Worm (Caenorhabditis elegans) whole organism, L2 larva: ENCODE data around the gene Y57A10C.8.

Experiments used
- F13H6.1 ChIP-seq: sonication (generic microtip); optimal IDR thresholded peaks from 2 replicates; lab custom pipeline; 2016; ENCODE audit warnings: missing genetic modification characterization, missing compliant biosample characterization
- R02D3.7 ChIP-seq: fragments of 150-350 bp; optimal IDR thresholded peaks from 2 replicates; lab custom pipeline; 2014; ENCODE audit warnings: missing biosample characterization, missing genetic modification characterization
- Y55F3AM.14 ChIP-seq: fragments of 200-800 bp; sonication (Bioruptor generic); optimal IDR thresholded peaks from 2 replicates; lab custom pipeline; 2018; ENCODE audit warnings: mild to moderate bottlenecking, missing genetic modification characterization, missing compliant biosample characterization
- alr-1 ChIP-seq: fragments of 150-350 bp; optimal IDR thresholded peaks from 2 replicates; lab custom pipeline; 2014; ENCODE audit warnings: missing biosample characterization, missing genetic modification characterization
- ceh-16 ChIP-seq: fragments of 150-350 bp; optimal IDR thresholded peaks from 2 replicates; lab custom pipeline; 2014; ENCODE audit warnings: missing biosample characterization, missing genetic modification characterization
- crh-2 ChIP-seq: sonication (generic microtip); optimal IDR thresholded peaks from 2 replicates; lab custom pipeline; 2017; ENCODE audit warnings: missing biosample characterization, missing genetic modification characterization
- dmd-4 ChIP-seq: sonication (generic microtip); optimal IDR thresholded peaks from 2 replicates; lab custom pipeline; 2017; ENCODE audit warnings: missing biosample characterization, missing genetic modification characterization
- egl-27 ChIP-seq: sonication (generic microtip); optimal IDR thresholded peaks from 3 replicates; lab custom pipeline; 2017; ENCODE audit warnings: missing biosample characterization, missing genetic modification reagents, missing genetic modification characterization
- elt-1 ChIP-seq: fragments of 150-350 bp; optimal IDR thresholded peaks from 2 replicates; lab custom pipeline; 2014; ENCODE audit warnings: missing biosample characterization, missing genetic modification characterization
- elt-3 ChIP-seq: sonication (generic microtip); optimal IDR thresholded peaks from 2 replicates; lab custom pipeline; 2017; ENCODE audit warnings: missing biosample characterization, missing genetic modification characterization
- fos-1 ChIP-seq: fragments of 150-350 bp; optimal IDR thresholded peaks from 2 replicates; lab custom pipeline; 2014; ENCODE audit warnings: missing biosample characterization, missing genetic modification characterization
- lin-11 ChIP-seq: fragments of 150-350 bp; sonication (generic microtip); optimal IDR thresholded peaks from 2 replicates; lab custom pipeline; 2014; ENCODE audit warnings: missing biosample characterization, missing genetic modification characterization, inconsistent platforms, mixed read lengths
- lin-13 ChIP-seq: fragments of 150-350 bp; optimal IDR thresholded peaks from 2 replicates; lab custom pipeline; 2014; ENCODE audit warnings: missing biosample characterization, missing genetic modification reagents, missing genetic modification characterization
- lin-39 ChIP-seq: fragments of 150-350 bp; optimal IDR thresholded peaks from 2 replicates; lab custom pipeline; 2014; ENCODE audit warnings: missing biosample characterization, missing genetic modification reagents, missing genetic modification characterization
- lsy-2 ChIP-seq, 2 experiments: fragments of 150-350 bp in 1 of 2; sonication (generic microtip) in 1 of 2; optimal IDR thresholded peaks; 2 replicates each; lab custom pipeline; 2014 to 2017; ENCODE audit warnings: missing biosample characterization in 2 of 2, missing genetic modification characterization in 2 of 2
- mbf-1 ChIP-seq: sonication (generic microtip); optimal IDR thresholded peaks from 2 replicates; lab custom pipeline; 2017; ENCODE audit warnings: missing biosample characterization, missing genetic modification characterization
- mdl-1 ChIP-seq, 2 experiments: fragments of 150-350 bp in 1 of 2; sonication (generic microtip) in 1 of 2; optimal IDR thresholded peaks; 2 replicates each; lab custom pipeline; 2017; ENCODE audit warnings: missing biosample characterization in 2 of 2, missing genetic modification characterization in 2 of 2
- nhr-10 ChIP-seq: sonication (generic microtip); optimal IDR thresholded peaks from 2 replicates; lab custom pipeline; 2017; ENCODE audit warnings: missing biosample characterization, missing genetic modification characterization
- nhr-11 ChIP-seq: fragments of 150-350 bp; optimal IDR thresholded peaks from 2 replicates; lab custom pipeline; 2014; ENCODE audit warnings: missing biosample characterization, missing genetic modification characterization
- nhr-12 ChIP-seq: fragments of 150-350 bp; optimal IDR thresholded peaks from 2 replicates; lab custom pipeline; 2014; ENCODE audit warnings: missing biosample characterization, missing genetic modification characterization
- nhr-129 ChIP-seq: fragments of 150-350 bp; optimal IDR thresholded peaks from 2 replicates; lab custom pipeline; 2014; ENCODE audit warnings: missing biosample characterization, missing genetic modification characterization
- nhr-237 ChIP-seq: fragments of 150-350 bp; optimal IDR thresholded peaks from 2 replicates; lab custom pipeline; 2014; ENCODE audit warnings: missing biosample characterization, missing genetic modification characterization
- nhr-25 ChIP-seq: fragments of 150-350 bp; sonication (generic microtip); optimal IDR thresholded peaks from 3 replicates; lab custom pipeline; 2014; ENCODE audit warnings: missing biosample characterization, missing genetic modification characterization
- nhr-6 ChIP-seq: fragments of 150-350 bp; optimal IDR thresholded peaks from 2 replicates; lab custom pipeline; 2014; ENCODE audit warnings: missing biosample characterization, missing genetic modification characterization
- nhr-77 ChIP-seq: fragments of 150-350 bp; optimal IDR thresholded peaks from 2 replicates; lab custom pipeline; 2014; ENCODE audit warnings: missing biosample characterization, missing genetic modification characterization
- sem-4 ChIP-seq: fragments of 150-350 bp; optimal IDR thresholded peaks from 2 replicates; lab custom pipeline; 2014; ENCODE audit warnings: missing biosample characterization, missing genetic modification reagents, missing genetic modification characterization
- sma-3 ChIP-seq: sonication (generic microtip); optimal IDR thresholded peaks from 2 replicates; lab custom pipeline; 2016; ENCODE audit warnings: missing genetic modification reagents, missing genetic modification characterization, missing compliant biosample characterization
- sma-9 ChIP-seq, 2 experiments: fragments of 150-350 bp in 1 of 2; sonication (generic microtip) in 1 of 2; optimal IDR thresholded peaks; 2 replicates each; lab custom pipeline; 2014 to 2016; ENCODE audit warnings: missing genetic modification characterization in 2 of 2, mild to moderate bottlenecking in 1 of 2, missing biosample characterization in 1 of 2, missing compliant biosample characterization in 1 of 2, missing genetic modification reagents in 1 of 2, moderate library complexity in 1 of 2
- snpc-4 ChIP-seq: fragments of 150-350 bp; optimal IDR thresholded peaks from 2 replicates; lab custom pipeline; 2014; ENCODE audit warnings: missing biosample characterization, missing genetic modification characterization
- unc-55 ChIP-seq: fragments of 150-350 bp; sonication (generic microtip); optimal IDR thresholded peaks from 3 replicates; lab custom pipeline; 2014; ENCODE audit warnings: missing biosample characterization, missing genetic modification reagents, missing genetic modification characterization
- unc-62 ChIP-seq: fragments of 150-350 bp; optimal IDR thresholded peaks from 2 replicates; lab custom pipeline; 2014; ENCODE audit warnings: missing biosample characterization, missing genetic modification reagents, missing genetic modification characterization
- zag-1 ChIP-seq: fragments of 150-350 bp; optimal IDR thresholded peaks from 2 replicates; lab custom pipeline; 2014; ENCODE audit warnings: missing biosample characterization, missing genetic modification characterization
- ztf-4 ChIP-seq: fragments of 150-350 bp; optimal IDR thresholded peaks from 2 replicates; lab custom pipeline; 2014; ENCODE audit warnings: missing biosample characterization, missing genetic modification characterization

Y57A10C.8 gene

DNA sequence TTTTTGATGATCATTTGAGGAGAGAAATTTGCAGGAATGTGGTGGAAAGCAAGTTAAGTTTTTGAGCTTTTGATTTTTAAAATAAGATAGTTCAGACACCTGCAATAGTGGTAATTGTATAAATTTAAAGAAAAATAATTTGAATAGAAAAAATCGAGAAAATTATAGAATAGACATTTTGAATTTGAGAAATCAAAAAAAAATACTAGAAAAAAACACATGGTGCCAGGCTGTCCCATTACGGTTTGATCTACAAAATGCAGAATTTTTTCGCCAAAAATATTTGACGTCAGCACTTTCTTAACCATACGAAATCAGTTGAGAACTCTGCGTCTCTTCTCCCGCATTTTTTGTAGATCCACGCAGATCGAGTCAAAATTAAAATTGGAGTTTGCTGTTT is 12.1 kb downstream of the Y57A10C.8 start, which contains the start of gene sre-27:
Gene sre-27 (minus strand): TSS at position 101 of the 400 bp plus-strand sequence.
- TF ChIP-seq lin-39 (tag; lab: Kevin White, UChicago) (no peak), zag-1 (tag; lab: Kevin White, UChicago) (no peak), alr-1 (tag; lab: Kevin White, UChicago) (no peak), snpc-4 (tag; lab: Kevin White, UChicago) (no peak), mbf-1 (no peak), nhr-6 (tag; lab: Kevin White, UChicago) (no peak), ceh-16 (tag; lab: Kevin White, UChicago) (no peak), fos-1 (tag; lab: Kevin White, UChicago) (no peak), elt-3 (tag; lab: Kevin White, UChicago) (no peak), sem-4 (tag; lab: Kevin White, UChicago) (no peak), nhr-129 (tag; lab: Kevin White, UChicago) (no peak), elt-1 (tag; lab: Kevin White, UChicago) (no peak), lsy-2 (tag; optimal IDR thresholded peaks at IDR 0.05; lab: Kevin White, UChicago) (no peak), nhr-10 (tag; lab: Kevin White, UChicago) (no peak), nhr-237 (tag; lab: Kevin White, UChicago) (no peak), nhr-25 (tag; lab: Kevin White, UChicago) (no peak), mdl-1 (tag; optimal IDR thresholded peaks at IDR 0.05; lab: Kevin White, UChicago) (no peak), Y55F3AM.14 (no peak)

DNA sequence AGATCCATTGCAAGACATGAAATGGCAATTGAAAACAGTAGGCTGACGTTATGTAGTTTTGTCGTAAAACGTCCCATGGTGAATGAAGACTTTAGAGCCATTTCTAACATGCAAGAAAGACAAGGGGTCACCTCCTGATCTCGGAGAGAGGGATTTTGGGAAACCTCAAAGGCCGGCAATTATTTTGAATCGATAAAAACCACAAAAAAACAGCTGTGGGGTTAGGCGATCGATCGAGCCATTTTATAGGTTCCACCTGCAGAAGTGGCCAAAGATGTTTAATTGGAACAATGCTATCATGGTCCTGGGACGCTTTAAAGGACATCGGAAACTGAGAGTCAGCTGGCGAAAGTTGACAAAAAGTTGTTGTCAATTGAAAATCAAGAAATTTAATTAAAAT is 14.8 kb downstream of the Y57A10C.8 start, which contains the start of gene Y57A10C.11:
Gene Y57A10C.11 (minus strand): TSS at position 101 of the 400 bp plus-strand sequence.
- TF ChIP-seq fos-1 (tag; lab: Kevin White, UChicago) (no peak), ztf-4 (tag; lab: Kevin White, UChicago) (no peak), lin-11 (tag; lab: Kevin White, UChicago) (no peak), nhr-77 (tag; lab: Kevin White, UChicago) (no peak), unc-55 (no peak), crh-2 (tag; lab: Kevin White, UChicago) (no peak), elt-3 (tag; lab: Kevin White, UChicago) (no peak), nhr-25 (tag; lab: Kevin White, UChicago) (no peak), nhr-11 (no peak), nhr-129 (tag; lab: Kevin White, UChicago) (no peak), nhr-10 (tag; lab: Kevin White, UChicago) (no peak), nhr-237 (tag; lab: Kevin White, UChicago) (no peak), sem-4 (tag; lab: Kevin White, UChicago) (no peak)

DNA sequence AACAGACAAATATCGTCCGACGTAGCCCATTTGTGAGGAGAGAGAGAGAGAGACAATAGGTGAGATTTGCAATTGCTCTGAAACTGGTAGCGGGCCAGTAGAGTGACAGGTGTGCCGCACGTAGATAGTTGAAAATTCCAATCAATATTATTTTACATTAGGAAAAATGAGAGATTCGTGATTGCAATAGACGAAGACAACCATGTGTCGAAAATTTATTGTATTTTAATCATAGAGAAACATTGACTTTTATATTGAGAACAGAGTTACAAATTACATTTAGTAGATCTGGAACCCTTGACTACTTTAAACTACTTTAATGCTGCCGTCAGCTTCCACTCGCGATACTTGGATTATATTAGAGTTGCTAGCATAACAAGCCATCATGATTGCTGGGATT is 17.2 kb downstream of the Y57A10C.8 start, which contains the start of gene Y57A10C.1:
Gene Y57A10C.1 (minus strand): TSS at position 101 of the 400 bp plus-strand sequence.
- TF ChIP-seq sma-9 (GFP tag; optimal IDR thresholded peaks at IDR 0.05; lab: Kevin White, UChicago) (no peak), sma-9 (tag; optimal IDR thresholded peaks at IDR 0.05; lab: Kevin White, UChicago) (no peak)

- TF ChIP-seq mbf-1 (no peak), lin-13 (no peak), nhr-237 (tag; lab: Kevin White, UChicago) (no peak), unc-62 (GFP tag; lab: Kevin White, UChicago) (no peak), sma-3 (GFP tag; lab: Kevin White, UChicago) (no peak), fos-1 (tag; lab: Kevin White, UChicago) (no peak), F13H6.1 (tag; lab: Kevin White, UChicago) (no peak), nhr-10 (tag; lab: Kevin White, UChicago) (no peak), egl-27 (tag; lab: Kevin White, UChicago) (no peak), nhr-11 (no peak), dmd-4 (tag; lab: Kevin White, UChicago) (no peak), R02D3.7 (tag; lab: Kevin White, UChicago) (no peak), ceh-16 (tag; lab: Kevin White, UChicago) (no peak), elt-3 (tag; lab: Kevin White, UChicago) (no peak), nhr-12 (tag; lab: Kevin White, UChicago) (no peak), snpc-4 (tag; lab: Kevin White, UChicago) (no peak), nhr-129 (tag; lab: Kevin White, UChicago) (no peak)
Observed at ce11 chrII:12410107-12410506, 19.5 kb downstream of the Y57A10C.8 start, which contains the start of gene F57G9.3. Gene F57G9.3 (minus strand): TSS chrII:12410207.
